Fruit fly (Drosophila melanogaster): ENCODE measurements around the gene park.
A peak's percentile ranks its signal among the peaks of the same experiment; 100 is the strongest.

The park gene

dm6 chr3L:21196563-21196962 lies at the start of gene park, which contains the start of gene Targ3:
Gene park, minus strand, starts transcription at chr3L:21196853.
Gene Targ3, plus strand, starts transcription at chr3L:21196831.
- TF ChIP-seq lz (GFP tag; optimal IDR thresholded peaks at IDR 0.05) (peak; percentile 7), CG15336 (GFP tag; IDR thresholded peaks at IDR 0.05) (no peak), CG10631 (GFP tag; optimal IDR thresholded peaks at IDR 0.05) (peak; percentile 20), topi (GFP tag; optimal IDR thresholded peaks at IDR 0.05) (no peak), achi (GFP tag; optimal IDR thresholded peaks at IDR 0.05) (peak; percentile 22), svp (GFP tag) (no peak), vri (GFP tag; optimal IDR thresholded peaks at IDR 0.05) (peak; percentile 43), cyc (GFP tag; optimal IDR thresholded peaks at IDR 0.05) (no peak), CG6163 (GFP tag; IDR thresholded peaks at IDR 0.05) (peak; percentile 12; the same call in 1 of the 3 replicates), Met (GFP tag; optimal IDR thresholded peaks at IDR 0.05) (no peak), CG11762 (GFP tag; optimal IDR thresholded peaks at IDR 0.05; ENCODE audit: insufficient read depth) (no peak), CG16779 (tag; optimal IDR thresholded peaks at IDR 0.05) (no peak), Blimp-1 (GFP tag; optimal IDR thresholded peaks at IDR 0.05) (no peak), OdsH (GFP tag; optimal IDR thresholded peaks at IDR 0.05) (peak; percentile 31), salr (GFP tag; optimal IDR thresholded peaks at IDR 0.05) (no peak), Eip93F (GFP tag; optimal IDR thresholded peaks at IDR 0.05) (no peak), pdm3 (GFP tag; optimal IDR thresholded peaks at IDR 0.05) (peak; percentile 31), Smox (GFP tag; optimal IDR thresholded peaks at IDR 0.05) (peak; percentile 24), esn (GFP tag; optimal IDR thresholded peaks at IDR 0.05) (peak; percentile 54), Lpt (GFP tag; optimal IDR thresholded peaks at IDR 0.05) (no peak), Ets21C (GFP tag; optimal IDR thresholded peaks at IDR 0.05) (no peak), Sox14 (GFP tag; optimal IDR thresholded peaks at IDR 0.05) (peak; percentile 40), acj6 (GFP tag; optimal IDR thresholded peaks at IDR 0.05) (peak; percentile 39), Hr4 (GFP tag; optimal IDR thresholded peaks at IDR 0.05) (peak; percentile 13), Sox102F (GFP tag; optimal IDR thresholded peaks at IDR 0.05) (peak; percentile 30), net (GFP tag; optimal IDR thresholded peaks at IDR 0.05) (peak; percentile 31), dsx (GFP tag; optimal IDR thresholded peaks at IDR 0.05; ENCODE audit: poor library complexity, severe bottlenecking) (no peak), Eip78C (GFP tag) (peak; percentile 33), Hr39 (GFP tag; optimal IDR thresholded peaks at IDR 0.05) (peak; percentile 56), CG11294 (GFP tag; IDR thresholded peaks at IDR 0.05) (no peak), fkh (GFP tag; optimal IDR thresholded peaks at IDR 0.05) (peak; percentile 100), CG10669 (GFP tag; optimal IDR thresholded peaks at IDR 0.05) (no peak), CG32006 (GFP tag; optimal IDR thresholded peaks at IDR 0.05) (peak; percentile 1), spab (GFP tag; optimal IDR thresholded peaks at IDR 0.05) (no peak), CG31627 (GFP tag; optimal IDR thresholded peaks at IDR 0.05) (peak; percentile 68), CG34406 (GFP tag; optimal IDR thresholded peaks at IDR 0.05) (peak; percentile 25)

dm6 chr3L:21243417-21243816 lies 46.8 kb upstream of the park start:
- TF ChIP-seq CG32006 (GFP tag; optimal IDR thresholded peaks at IDR 0.05): peak; percentile 45
- peak; percentile 55 for TF ChIP-seq CG3032 (tag; optimal IDR thresholded peaks at IDR 0.05)
- TF ChIP-seq Eip78C (GFP tag): peak; percentile 73
- peak; percentile 11 for TF ChIP-seq CG11762 (GFP tag; optimal IDR thresholded peaks at IDR 0.05; ENCODE audit: insufficient read depth)
- TF ChIP-seq CG6276 (GFP tag; optimal IDR thresholded peaks at IDR 0.05): peak; percentile 2
- TF ChIP-seq CG1621 (tag; optimal IDR thresholded peaks at IDR 0.05): no peak
- TF ChIP-seq OdsH (GFP tag; optimal IDR thresholded peaks at IDR 0.05): peak; percentile 7
- no peak for TF ChIP-seq CG8319 (GFP tag; optimal IDR thresholded peaks at IDR 0.05)
- no peak for TF ChIP-seq cyc (GFP tag; optimal IDR thresholded peaks at IDR 0.05)
- TF ChIP-seq CG10669 (GFP tag; optimal IDR thresholded peaks at IDR 0.05): no peak
- TF ChIP-seq Eip75B (GFP tag; optimal IDR thresholded peaks at IDR 0.05): peak; percentile 33
- TF ChIP-seq spab (GFP tag; optimal IDR thresholded peaks at IDR 0.05): peak; percentile 22
- peak; percentile 63 for TF ChIP-seq Ets96B (tag; optimal IDR thresholded peaks at IDR 0.05)
- no peak for TF ChIP-seq Blimp-1 (GFP tag; optimal IDR thresholded peaks at IDR 0.05)
- TF ChIP-seq CG8119 (GFP tag; IDR thresholded peaks at IDR 0.05): peak; percentile 23; the same call in 1 of the 3 replicates
- peak; percentile 16 for TF ChIP-seq CG10631 (GFP tag; optimal IDR thresholded peaks at IDR 0.05)
- 0 out of 2 replicates have a peak, but pooled peaks have one; percentile 27 for TF ChIP-seq CG15336 (GFP tag; IDR thresholded peaks at IDR 0.05)
- peak; percentile 59 for TF ChIP-seq svp (GFP tag)
